Fruit fly (Drosophila melanogaster): ENCODE results near the gene CG34316.

Gene CG34316

dm6 chr3R:15230285-15230684 is at the start of gene CG34316:
CG34316 (plus strand) TSS chr3R:15230585.
- peak; percentile 30 for TF ChIP-seq exex (tag; optimal IDR thresholded peaks at IDR 0.05)
- peak; percentile 55 for TF ChIP-seq sug (tag; optimal IDR thresholded peaks at IDR 0.05)
- no peak for TF ChIP-seq Six4 (GFP tag; optimal IDR thresholded peaks at IDR 0.05)
- no peak for TF ChIP-seq mirr (GFP tag; optimal IDR thresholded peaks at IDR 0.05)
- TF ChIP-seq toy (GFP tag; IDR thresholded peaks at IDR 0.05): no peak
- TF ChIP-seq gro (GFP tag; optimal IDR thresholded peaks at IDR 0.05): no peak

- TF ChIP-seq kay (GFP tag; optimal IDR thresholded peaks at IDR 0.05) (no peak), CG7357 (GFP tag; IDR thresholded peaks at IDR 0.05) (no peak), Vsx1 (GFP tag; optimal IDR thresholded peaks at IDR 0.05) (no peak), nau (GFP tag; optimal IDR thresholded peaks at IDR 0.05) (no peak), CG11696 (GFP tag; IDR thresholded peaks at IDR 0.05) (no peak), CG32532 (GFP tag; IDR thresholded peaks at IDR 0.05) (no peak), Bdp1 (GFP tag; optimal IDR thresholded peaks at IDR 0.05) (no peak), zfh1 (GFP tag; IDR thresholded peaks at IDR 0.05) (no peak)
These were observed 48.9 kb upstream of the CG34316 start, which contains the start of gene Mf for dm6 chr3R:15181467-15181866. Mf (minus strand) TSS chr3R:15181510.

- TF ChIP-seq Eip74EF (GFP tag; optimal IDR thresholded peaks at IDR 0.05) (no peak), peb (GFP tag; IDR thresholded peaks at IDR 0.05) (no peak), TFAM (GFP tag; optimal IDR thresholded peaks at IDR 0.05) (no peak), Gug (GFP tag; IDR thresholded peaks at IDR 0.05) (peak; percentile 62; the same call in 3 of the 4 replicates), CG2120 (GFP tag; optimal IDR thresholded peaks at IDR 0.05) (peak; percentile 91), CG1602 (GFP tag; optimal IDR thresholded peaks at IDR 0.05) (peak; percentile 79), CG30403 (GFP tag; optimal IDR thresholded peaks at IDR 0.05) (peak; percentile 89), CG3847 (GFP tag; IDR thresholded peaks at IDR 0.05) (peak; percentile 79), CG3407 (GFP tag; optimal IDR thresholded peaks at IDR 0.05) (peak; percentile 9), CG32532 (GFP tag; IDR thresholded peaks at IDR 0.05) (peak; percentile 74), Hr39 (optimal IDR thresholded peaks at IDR 0.05) (no peak), gsb-n (tag; optimal IDR thresholded peaks at IDR 0.05) (peak; percentile 4), crc (GFP tag; optimal IDR thresholded peaks at IDR 0.05) (peak; percentile 8), pita (GFP tag; optimal IDR thresholded peaks at IDR 0.05) (no peak), CG2889 (GFP tag; IDR thresholded peaks at IDR 0.05) (no peak; the same call in 2 of the 3 replicates), H15 (GFP tag; IDR thresholded peaks at IDR 0.05) (0 out of 3 replicates have a peak, but pooled peaks have one; percentile 42), Side (GFP tag; optimal IDR thresholded peaks at IDR 0.05) (peak; percentile 61), cato (GFP tag; optimal IDR thresholded peaks at IDR 0.05; ENCODE audit: borderline replicate concordance) (peak; percentile 74), Hand (GFP tag; optimal IDR thresholded peaks at IDR 0.05) (peak; percentile 33), ase (GFP tag; IDR thresholded peaks at IDR 0.05) (peak; percentile 66), CG14710 (tag; optimal IDR thresholded peaks at IDR 0.05) (peak; percentile 80), Adf1 (GFP tag; IDR thresholded peaks at IDR 0.05) (peak; percentile 50; the same call in 1 of the 2 replicates), CG11695 (GFP tag; IDR thresholded peaks at IDR 0.05) (no peak), ci (GFP tag; IDR thresholded peaks at IDR 0.05) (peak; percentile 74), Xbp1 (GFP tag; optimal IDR thresholded peaks at IDR 0.05) (peak; percentile 79), stwl (tag; optimal IDR thresholded peaks at IDR 0.05) (peak; percentile 87), CG11398 (GFP tag; optimal IDR thresholded peaks at IDR 0.05) (no peak), PHDP (tag; optimal IDR thresholded peaks at IDR 0.05) (no peak), CG12104 (GFP tag; optimal IDR thresholded peaks at IDR 0.05) (peak; percentile 58), CG4707 (GFP tag; optimal IDR thresholded peaks at IDR 0.05) (peak; percentile 50), crol (GFP tag; IDR thresholded peaks at IDR 0.05) (no peak), E2f2 (GFP tag; IDR thresholded peaks at IDR 0.05) (peak; percentile 89), CG12942 (GFP tag; optimal IDR thresholded peaks at IDR 0.05) (peak; percentile 69), Sry-β (GFP tag; optimal IDR thresholded peaks at IDR 0.05) (peak; percentile 95)
These were observed 34.0 kb upstream of the CG34316 start, which contains the start of the genes Kpc1 and CG42542 for dm6 chr3R:15196134-15197034. Kpc1 (minus strand) TSS chr3R:15196210. CG42542 (plus strand) TSS chr3R:15196598.

Measured in whole organism, embryonic.